Worm (Caenorhabditis elegans) whole organism, dauer: ENCODE results near the gene D1054.19.

Experiments
- unc-62 ChIP-seq: sonication (generic microtip); optimal IDR thresholded peaks from 2 replicates; lab custom pipeline; 2017; ENCODE audit warnings: missing biosample characterization, missing genetic modification reagents, missing genetic modification characterization

The D1054.19 gene

ce11 chrV:10832862-10833261 lies 37.3 kb downstream of the D1054.19 start:
- no peak for TF ChIP-seq unc-62

DNA sequence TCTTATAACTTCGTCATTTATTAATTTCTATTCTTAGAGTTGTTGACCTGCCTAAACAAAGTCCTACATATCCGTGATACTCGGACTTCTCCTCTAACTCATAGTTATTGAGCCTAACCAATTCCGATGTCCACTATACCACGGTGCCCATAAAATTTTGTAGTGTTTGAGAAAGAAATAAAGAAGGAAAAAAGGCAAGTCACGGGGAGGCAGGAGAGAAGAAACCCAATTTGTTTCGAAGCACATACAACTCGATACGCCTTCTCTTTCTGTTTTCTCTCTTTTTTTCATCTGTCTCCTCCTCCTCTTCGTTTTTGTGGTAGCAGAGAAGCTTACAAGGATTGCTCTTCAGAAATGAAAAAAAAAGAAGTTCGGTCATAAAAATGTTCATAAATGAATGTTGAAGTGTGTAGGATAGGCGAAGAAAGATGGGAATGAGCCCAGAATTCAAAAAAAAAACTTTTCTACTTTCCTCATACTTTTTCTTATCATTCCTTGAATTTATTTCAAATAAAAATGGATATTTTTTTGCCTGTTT lies 39.2 kb downstream of the D1054.19 start:
- no peak for TF ChIP-seq unc-62

- TF ChIP-seq unc-62, result no peak
These were observed 42.6 kb downstream of the D1054.19 start for ce11 chrV:10838204-10838603.

DNA sequence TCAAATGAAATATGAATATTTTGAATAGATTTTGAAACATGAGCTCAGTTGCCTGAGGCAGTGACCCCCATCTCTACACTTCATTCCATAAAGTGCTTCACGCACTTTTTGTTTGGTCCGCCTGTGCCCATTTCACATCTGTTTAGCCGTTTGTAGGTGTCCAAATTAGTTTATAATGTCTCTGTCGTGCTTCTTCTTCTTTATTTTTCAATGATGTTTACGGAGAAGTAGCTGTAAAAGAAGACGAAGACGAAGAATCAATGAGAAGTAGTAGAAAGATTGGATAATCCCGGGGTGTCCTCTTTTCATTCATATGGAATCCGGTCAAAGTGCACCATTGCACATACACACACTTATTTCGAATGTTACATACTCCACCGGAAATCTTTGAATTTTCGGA lies 43.8 kb downstream of the D1054.19 start:
- TF ChIP-seq unc-62, result no peak
